Worm (Caenorhabditis elegans): ENCODE measurements around the gene C34D1.4.

ce11 chrV:13304663-13305188, 45.6 kb upstream of the C34D1.4 start, which contains the start of gene C26E1.2:
- TF ChIP-seq F13C5.2 (tag; optimal IDR thresholded peaks at IDR 0.05), result no peak
- TF ChIP-seq hnd-1 (tag; optimal IDR thresholded peaks at IDR 0.05), result no peak
- TF ChIP-seq tra-4 (tag; optimal IDR thresholded peaks at IDR 0.05), result no peak
- no peak for TF ChIP-seq B0310.2 (tag; optimal IDR thresholded peaks at IDR 0.05)
- no peak for TF ChIP-seq ama-1 (optimal IDR thresholded peaks at IDR 0.05)
- TF ChIP-seq hmg-4 (GFP tag; optimal IDR thresholded peaks at IDR 0.05), result no peak
- no peak for TF ChIP-seq pes-1 (GFP tag; IDR thresholded peaks at IDR 0.05)

Measured in whole organism, early embryonic.